Worm (Caenorhabditis elegans) whole organism, midembryonic: Measurements from ENCODE around the gene C28D4.18.

Experiments used
- cog-1 ChIP-seq: sonication (generic microtip); optimal IDR thresholded peaks from 2 replicates; lab custom pipeline; 2016; ENCODE audit warnings: missing genetic modification characterization, missing compliant biosample characterization
- flt-1 ChIP-seq: fragments of 200-800 bp; sonication (Bioruptor generic); IDR thresholded peaks from 2 replicates; pipeline ENCODE4 v1.3.6; 2022; ENCODE audit warnings: missing genetic modification characterization, missing compliant biosample characterization
- klf-2 ChIP-seq: fragments of 200-800 bp; sonication (Bioruptor generic); conservative IDR thresholded peaks from 2 replicates; pipeline ENCODE4 v1.3.6; 2022; ENCODE audit warnings: missing genetic modification reagents, missing genetic modification characterization, missing compliant biosample characterization
- med-1 ChIP-seq: sonication (generic microtip); optimal IDR thresholded peaks from 2 replicates; lab custom pipeline; 2017; ENCODE audit warnings: missing genetic modification characterization, mild to moderate bottlenecking, missing compliant biosample characterization, antibody characterized with exemption, missing genetic modification reagents; ENCODE audit not compliant: insufficient read depth
- ref-1 ChIP-seq: fragments of 200-800 bp; sonication (Bioruptor generic); conservative IDR thresholded peaks from 2 replicates; pipeline ENCODE4 v1.3.6; 2022; ENCODE audit warnings: missing genetic modification reagents, missing genetic modification characterization, missing compliant biosample characterization
- tab-1 ChIP-seq: fragments of 200-800 bp; sonication (Bioruptor generic); IDR thresholded peaks from 2 replicates; pipeline ENCODE4 v1.3.6; 2022; ENCODE audit warnings: missing genetic modification characterization, missing compliant biosample characterization
- ztf-23 ChIP-seq: fragments of 200-800 bp; sonication (Bioruptor generic); IDR thresholded peaks from 2 replicates; pipeline ENCODE4 v1.3.6; 2022; ENCODE audit warnings: missing genetic modification reagents, missing genetic modification characterization, missing compliant biosample characterization
- ztf-29 ChIP-seq: fragments of 200-800 bp; sonication (Bioruptor generic); IDR thresholded peaks from 2 replicates; pipeline ENCODE4 v1.3.6; 2022; ENCODE audit warnings: missing genetic modification reagents, missing genetic modification characterization, missing compliant biosample characterization

ce11 chrIV:9717844-9718243 lies 7.2 kb upstream of the C28D4.18 start:
- TF ChIP-seq med-1 (GFP tag; lab: Kevin White, UChicago), result no peak
- no peak for TF ChIP-seq cog-1
- no peak for TF ChIP-seq ztf-23
- TF ChIP-seq klf-2, result no peak
- TF ChIP-seq tab-1 (GFP tag; lab: Robert Waterston, UW), result no peak
- no peak for TF ChIP-seq ztf-29 (GFP tag; lab: Robert Waterston, UW)
- no peak for TF ChIP-seq flt-1
- no peak for TF ChIP-seq ref-1 (GFP tag; lab: Robert Waterston, UW)
